Fruit fly (Drosophila melanogaster): Measurements from ENCODE around the gene Gr8a.
A peak's percentile ranks its signal among the peaks of the same experiment; 100 is the strongest.

Gr8a gene

DNA sequence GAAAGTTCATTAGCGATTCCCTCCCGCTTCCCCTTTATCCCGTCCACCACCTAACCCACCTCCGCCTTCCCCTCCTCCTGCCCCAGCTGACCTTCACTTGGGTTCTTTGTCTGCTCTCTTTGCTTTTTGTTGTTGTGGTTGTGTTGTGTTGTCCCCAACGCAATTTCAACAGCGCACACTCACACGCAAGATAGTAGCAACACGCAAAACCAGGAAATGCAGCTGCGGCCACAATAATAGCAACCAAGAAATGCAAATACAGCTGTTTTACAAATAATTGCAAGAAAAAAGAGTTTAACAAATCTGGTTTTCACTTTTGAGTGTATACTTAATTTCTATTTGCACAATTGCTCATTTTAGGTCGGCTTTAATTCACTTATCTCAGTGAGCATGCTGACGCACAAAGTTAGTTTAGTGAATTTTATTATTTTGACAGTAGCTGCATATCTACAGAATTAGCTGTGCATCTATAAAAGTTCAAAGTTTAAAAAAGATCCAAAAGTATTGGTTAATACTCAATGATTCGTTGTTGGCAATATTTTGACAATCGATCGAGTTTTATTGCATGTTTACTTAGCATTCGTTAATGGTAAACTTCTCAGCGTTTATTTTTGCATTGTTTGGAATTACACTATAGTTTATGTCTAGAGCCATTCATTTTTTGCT, 24.4 kb downstream of the Gr8a start (continued):
- TF ChIP-seq CG17385 (GFP tag; optimal IDR thresholded peaks at IDR 0.05) (peak; percentile 4), br (optimal IDR thresholded peaks at IDR 0.05) (no peak), cas (GFP tag; IDR thresholded peaks at IDR 0.05) (no peak), CG12236 (GFP tag; optimal IDR thresholded peaks at IDR 0.05) (no peak), Stat92E (GFP tag; optimal IDR thresholded peaks at IDR 0.05) (no peak), CG10959 (GFP tag; IDR thresholded peaks at IDR 0.05) (no peak), CG8478 (optimal IDR thresholded peaks at IDR 0.05) (no peak), CG32772 (GFP tag; IDR thresholded peaks at IDR 0.05) (no peak), Kr (GFP tag; optimal IDR thresholded peaks at IDR 0.05) (no peak), ham (GFP tag; IDR thresholded peaks at IDR 0.05) (no peak), Awh (GFP tag; IDR thresholded peaks at IDR 0.05) (no peak), Jarid2 (GFP tag; optimal IDR thresholded peaks at IDR 0.05) (no peak), so (GFP tag; IDR thresholded peaks at IDR 0.05) (0 out of 3 replicates have a peak, but pooled peaks have one; percentile 8), CG31388 (GFP tag; optimal IDR thresholded peaks at IDR 0.05) (no peak), jumu (GFP tag; optimal IDR thresholded peaks at IDR 0.05) (no peak), MBD-R2 (GFP tag; IDR thresholded peaks at IDR 0.05) (no peak), Ssrp (tag; optimal IDR thresholded peaks at IDR 0.05) (no peak), ftz-f1 (GFP tag; optimal IDR thresholded peaks at IDR 0.05) (no peak), Dek (tag; optimal IDR thresholded peaks at IDR 0.05) (no peak), CG7963 (GFP tag; IDR thresholded peaks at IDR 0.05; ENCODE audit: partially characterized antibody) (no peak), Nf-YC (tag; optimal IDR thresholded peaks at IDR 0.05) (no peak), GATAe (GFP tag; conservative IDR thresholded peaks at IDR 0.05) (no peak), CG6683 (GFP tag; optimal IDR thresholded peaks at IDR 0.05) (no peak), mld (GFP tag; IDR thresholded peaks at IDR 0.05; ENCODE audit: partially characterized antibody) (no peak), twi (tag; optimal IDR thresholded peaks at IDR 0.05) (no peak), croc (GFP tag; conservative IDR thresholded peaks at IDR 0.05) (no peak; the same call in 2 of the 3 replicates), CG12744 (GFP tag; optimal IDR thresholded peaks at IDR 0.05) (no peak), tap (tag; optimal IDR thresholded peaks at IDR 0.05) (no peak), fu2 (GFP tag; optimal IDR thresholded peaks at IDR 0.05) (no peak), Asciz (GFP tag; optimal IDR thresholded peaks at IDR 0.05) (peak; percentile 20), Med (GFP tag) (peak; percentile 85), emc (GFP tag; optimal IDR thresholded peaks at IDR 0.05) (no peak), CG18764 (GFP tag; optimal IDR thresholded peaks at IDR 0.05) (no peak), CG4854 (GFP tag; optimal IDR thresholded peaks at IDR 0.05) (no peak), otp (GFP tag; IDR thresholded peaks at IDR 0.05) (no peak), CG15011 (GFP tag; optimal IDR thresholded peaks at IDR 0.05) (no peak), Hr51 (GFP tag; optimal IDR thresholded peaks at IDR 0.05) (peak in 1 of 2 experiments; percentile 43), CG10147 (GFP tag; optimal IDR thresholded peaks at IDR 0.05) (no peak), CG9876 (GFP tag; optimal IDR thresholded peaks at IDR 0.05) (no peak), CG2199 (GFP tag; IDR thresholded peaks at IDR 0.05) (0 out of 3 replicates have a peak, but pooled peaks have one; percentile 42), CG16779 (GFP tag; IDR thresholded peaks at IDR 0.05) (no peak), az2 (GFP tag; optimal IDR thresholded peaks at IDR 0.05) (peak; percentile 39), CG10543 (GFP tag; optimal IDR thresholded peaks at IDR 0.05) (no peak), Nf-YB (GFP tag; optimal IDR thresholded peaks at IDR 0.05) (no peak), CG2129 (GFP tag; IDR thresholded peaks at IDR 0.05; ENCODE audit: partially characterized antibody) (no peak), CG34376 (GFP tag; optimal IDR thresholded peaks at IDR 0.05) (no peak), chn (GFP tag; optimal IDR thresholded peaks at IDR 0.05) (no peak), ssp (GFP tag; IDR thresholded peaks at IDR 0.05) (no peak), CG8290 (GFP tag; optimal IDR thresholded peaks at IDR 0.05) (no peak), CG8290 (tag; optimal IDR thresholded peaks at IDR 0.05) (peak in 1 of 2 experiments; percentile 45), lola (GFP tag; optimal IDR thresholded peaks at IDR 0.05) (peak in 1 of 3 experiments; percentile 5)

All from whole organism, embryonic.